Fruit fly (Drosophila melanogaster) whole organism, embryonic: Measurements from ENCODE around the gene Nnp-1.

ENCODE experiments used
- Antp ChIP-seq: fragments of 200-800 bp; sonication (Bioruptor generic); optimal IDR thresholded peaks from 3 replicates; lab custom pipeline; 2016; ENCODE audit warnings: missing biosample characterization, missing genetic modification characterization
- Atf-2 ChIP-seq: fragments of 200-800 bp; sonication (Bioruptor generic); optimal IDR thresholded peaks from 2 replicates; lab custom pipeline; 2016; ENCODE audit warnings: missing biosample characterization, missing genetic modification characterization
- BtbVII ChIP-seq: fragments of 200-800 bp; sonication (Bioruptor generic); optimal IDR thresholded peaks from 3 replicates; lab custom pipeline; 2017; ENCODE audit warnings: missing biosample characterization, mild to moderate bottlenecking, missing genetic modification characterization
- CG10209 ChIP-seq: fragments of 200-800 bp; sonication (Bioruptor generic); optimal IDR thresholded peaks from 3 replicates; lab custom pipeline; 2017; ENCODE audit warnings: missing biosample characterization, mild to moderate bottlenecking, missing genetic modification characterization, missing genetic modification reagents
- CG10565 ChIP-seq: fragments of 200-800 bp; sonication (Bioruptor generic); optimal IDR thresholded peaks from 3 replicates; lab custom pipeline; 2016; ENCODE audit warnings: missing biosample characterization, mild to moderate bottlenecking, missing genetic modification characterization
- CG13296 ChIP-seq: fragments of 200-800 bp; sonication (Bioruptor generic); optimal IDR thresholded peaks from 3 replicates; lab custom pipeline; 2018; ENCODE audit warnings: missing biosample characterization, mild to moderate bottlenecking, missing genetic modification characterization
- CG17328 ChIP-seq: fragments of 200-800 bp; sonication (Bioruptor generic); IDR thresholded peaks from 2 replicates; pipeline ENCODE4 v1.3.6; 2022; ENCODE audit warnings: missing biosample characterization, missing genetic modification characterization
- CG17912 ChIP-seq: fragments of 200-800 bp; sonication (Bioruptor generic); optimal IDR thresholded peaks from 2 replicates; lab custom pipeline; 2018; ENCODE audit warnings: missing biosample characterization, mild to moderate bottlenecking, missing genetic modification characterization
- CG2889 ChIP-seq: fragments of 200-800 bp; sonication (Bioruptor generic); IDR thresholded peaks from 3 replicates; pipeline ENCODE4 v1.3.6; 2022; ENCODE audit warnings: missing biosample characterization, missing genetic modification characterization
- CG30020 ChIP-seq: fragments of 200-800 bp; optimal IDR thresholded peaks from 2 replicates; lab custom pipeline; 2019; ENCODE audit warnings: missing biosample characterization, mild to moderate bottlenecking, missing genetic modification characterization, moderate library complexity
- CG30403 ChIP-seq: fragments of 200-800 bp; sonication (Bioruptor generic); optimal IDR thresholded peaks from 3 replicates; lab custom pipeline; 2016; ENCODE audit warnings: missing biosample characterization, missing genetic modification characterization
- CG4404 ChIP-seq: fragments of 200-800 bp; sonication (Bioruptor generic); IDR thresholded peaks from 2 replicates; pipeline ENCODE4 v1.3.6; 2022; ENCODE audit warnings: missing biosample characterization, missing genetic modification characterization
- CG4730 ChIP-seq: fragments of 200-800 bp; sonication (Bioruptor generic); IDR thresholded peaks from 2 replicates; pipeline ENCODE4 v1.3.6; 2022; ENCODE audit warnings: missing biosample characterization, missing genetic modification characterization
- CG4820 ChIP-seq: fragments of 200-800 bp; sonication (Bioruptor generic); optimal IDR thresholded peaks from 3 replicates; lab custom pipeline; 2016; ENCODE audit warnings: missing biosample characterization, missing genetic modification characterization
- CG6175 ChIP-seq: fragments of 200-800 bp; sonication (Bioruptor generic); IDR thresholded peaks from 3 replicates; pipeline ENCODE4 v1.3.6; 2022; ENCODE audit warnings: missing biosample characterization, missing genetic modification characterization
- CG6254 ChIP-seq: fragments of 200-800 bp; sonication (Bioruptor generic); optimal IDR thresholded peaks from 3 replicates; lab custom pipeline; 2017; ENCODE audit warnings: mild to moderate bottlenecking, missing biosample characterization, missing genetic modification reagents, missing genetic modification characterization
- CG6791 ChIP-seq: fragments of 200-800 bp; sonication (Bioruptor generic); IDR thresholded peaks from 3 replicates; pipeline ENCODE4 v1.3.6; 2022; ENCODE audit warnings: missing biosample characterization, missing genetic modification characterization; ENCODE audit not compliant: partially characterized antibody
- CG8765 ChIP-seq: fragments of 200-800 bp; sonication (Bioruptor generic); IDR thresholded peaks from 2 replicates; pipeline ENCODE4 v1.3.6; 2022; ENCODE audit warnings: missing biosample characterization, missing genetic modification characterization
- CG9727 ChIP-seq: fragments of 200-800 bp; sonication (Bioruptor generic); optimal IDR thresholded peaks from 3 replicates; lab custom pipeline; 2017; ENCODE audit warnings: missing biosample characterization, mild to moderate bottlenecking, missing genetic modification characterization
- D ChIP-seq, 2 experiments: fragments of 200-800 bp in 1 of 2; fragments of >200 bp in 1 of 2; sonication (Bioruptor generic) in 1 of 2; optimal IDR thresholded peaks; 2 replicates in 1 of 2; 3 replicates in 1 of 2; lab custom pipeline; 2017; ENCODE audit warnings: mild to moderate bottlenecking in 1 of 2, missing biosample characterization in 1 of 2, missing genetic modification characterization in 1 of 2, missing genetic modification reagents in 1 of 2
- D19B ChIP-seq: fragments of 200-800 bp; sonication (Bioruptor generic); optimal IDR thresholded peaks from 2 replicates; lab custom pipeline; 2017; ENCODE audit warnings: missing biosample characterization, mild to moderate bottlenecking, missing genetic modification characterization
- Dbx ChIP-seq: fragments of 200-800 bp; sonication (Bioruptor generic); IDR thresholded peaks from 3 replicates; pipeline ENCODE4 v1.3.6; 2022; ENCODE audit warnings: missing biosample characterization, missing genetic modification characterization
- Dek ChIP-seq: fragments of 200-800 bp; sonication (Bioruptor generic); optimal IDR thresholded peaks from 3 replicates; lab custom pipeline; 2019; ENCODE audit warnings: missing biosample characterization, mild to moderate bottlenecking, missing genetic modification characterization, moderate library complexity
- Doc3 ChIP-seq: fragments of 200-800 bp; sonication (Bioruptor generic); IDR thresholded peaks from 3 replicates; pipeline ENCODE4 v1.3.6; 2022; ENCODE audit warnings: missing biosample characterization, missing genetic modification characterization; ENCODE audit not compliant: partially characterized antibody
- Dref ChIP-seq: fragments of 200-800 bp; sonication (Bioruptor generic); IDR thresholded peaks from 2 replicates; pipeline ENCODE4 v1.3.6; 2022; ENCODE audit warnings: missing biosample characterization, missing genetic modification characterization
- E2f2 ChIP-seq: fragments of 200-800 bp; sonication (Bioruptor generic); IDR thresholded peaks from 2 replicates; pipeline ENCODE4 v1.3.6; 2022; ENCODE audit warnings: missing biosample characterization, missing genetic modification characterization
- Elba2 ChIP-seq: fragments of 200-800 bp; sonication (Bioruptor generic); optimal IDR thresholded peaks from 3 replicates; lab custom pipeline; 2016; ENCODE audit warnings: missing biosample characterization, missing genetic modification characterization
- HmgD ChIP-seq: fragments of 200-800 bp; sonication (Bioruptor generic); optimal IDR thresholded peaks from 3 replicates; lab custom pipeline; 2016; ENCODE audit warnings: missing biosample characterization, missing genetic modification characterization
- Hr51 ChIP-seq, 2 experiments: fragments of 200-800 bp; sonication (Bioruptor generic); optimal IDR thresholded peaks; 2 replicates in 1 of 2; 3 replicates in 1 of 2; lab custom pipeline; 2016 to 2018; ENCODE audit warnings: missing biosample characterization in 2 of 2, missing genetic modification characterization in 2 of 2, mild to moderate bottlenecking in 1 of 2, moderate library complexity in 1 of 2
- Hsf ChIP-seq: fragments of 200-800 bp; sonication (Bioruptor generic); optimal IDR thresholded peaks from 3 replicates; lab custom pipeline; 2016; ENCODE audit warnings: missing biosample characterization, missing genetic modification characterization
- Nf-YA ChIP-seq: fragments of 200-800 bp; sonication (Bioruptor generic); IDR thresholded peaks from 2 replicates; pipeline ENCODE4 v1.3.6; 2022; ENCODE audit warnings: missing biosample characterization, missing genetic modification characterization
- Opbp ChIP-seq: fragments of 200-800 bp; sonication (Bioruptor generic); IDR thresholded peaks from 3 replicates; pipeline ENCODE4 v1.3.6; 2022; ENCODE audit warnings: missing biosample characterization, missing genetic modification characterization; ENCODE audit not compliant: partially characterized antibody
- Pdp1 ChIP-seq, 2 experiments: fragments of 200-800 bp; sonication (Bioruptor generic); optimal IDR thresholded peaks; 3 replicates each; lab custom pipeline; 2016; ENCODE audit warnings: missing biosample characterization in 2 of 2, missing genetic modification characterization in 2 of 2, mild to moderate bottlenecking in 1 of 2, moderate library complexity in 1 of 2
- Xbp1 ChIP-seq: fragments of 200-800 bp; sonication (Bioruptor generic); optimal IDR thresholded peaks from 3 replicates; lab custom pipeline; 2016; ENCODE audit warnings: missing biosample characterization, mild to moderate bottlenecking, missing genetic modification characterization
- Xrp1 ChIP-seq: fragments of 200-800 bp; sonication (Bioruptor generic); IDR thresholded peaks from 2 replicates; pipeline ENCODE4 v1.3.6; 2022; ENCODE audit warnings: missing biosample characterization, missing genetic modification characterization
- ara ChIP-seq: fragments of 200-800 bp; sonication (Bioruptor generic); IDR thresholded peaks from 2 replicates; pipeline ENCODE4 v1.3.6; 2022; ENCODE audit warnings: missing biosample characterization, missing genetic modification characterization
- bab2 ChIP-seq: fragments of 200-800 bp; sonication (Bioruptor generic); optimal IDR thresholded peaks from 2 replicates; lab custom pipeline; 2016; ENCODE audit warnings: missing biosample characterization, missing genetic modification characterization
- bsh ChIP-seq, 2 experiments: fragments of 200-800 bp; sonication (Bioruptor generic); optimal IDR thresholded peaks; 2 replicates each; lab custom pipeline; 2017 to 2018; ENCODE audit warnings: mild to moderate bottlenecking in 2 of 2, missing biosample characterization in 2 of 2, missing genetic modification characterization in 2 of 2, moderate library complexity in 1 of 2
- ci ChIP-seq: fragments of 200-800 bp; sonication (Bioruptor generic); IDR thresholded peaks from 3 replicates; pipeline ENCODE4 v1.3.6; 2022; ENCODE audit warnings: missing biosample characterization, missing genetic modification characterization
- dmrt11E ChIP-seq: fragments of 200-800 bp; sonication (Bioruptor generic); optimal IDR thresholded peaks from 3 replicates; lab custom pipeline; 2018; ENCODE audit warnings: missing biosample characterization, mild to moderate bottlenecking, missing genetic modification characterization, moderate library complexity
- fd96Cb ChIP-seq: fragments of 200-800 bp; sonication (Bioruptor generic); optimal IDR thresholded peaks from 2 replicates; lab custom pipeline; 2018; ENCODE audit warnings: missing biosample characterization, mild to moderate bottlenecking, missing genetic modification characterization, moderate library complexity
- gcm2 ChIP-seq: fragments of 200-800 bp; sonication (Bioruptor generic); optimal IDR thresholded peaks from 2 replicates; lab custom pipeline; 2016; ENCODE audit warnings: missing biosample characterization, missing genetic modification characterization
- pho ChIP-seq: fragments of 200-800 bp; sonication (Bioruptor generic); optimal IDR thresholded peaks from 2 replicates; lab custom pipeline; 2016; ENCODE audit warnings: missing biosample characterization, missing genetic modification characterization
- prd ChIP-seq, 3 experiments: fragments of >200 bp in 2 of 3; fragments of 200-800 bp in 1 of 3; sonication (Bioruptor generic) in 1 of 3; optimal IDR thresholded peaks in 2 of 3; IDR thresholded peaks in 1 of 3; 2 replicates in 2 of 3; 3 replicates in 1 of 3; pipeline versions ENCODE4 v1.3.6 to Lab custom; 2017 to 2022; ENCODE audit warnings: missing biosample characterization in 1 of 3, missing genetic modification characterization in 1 of 3
- pum ChIP-seq: fragments of 200-800 bp; sonication (Bioruptor generic); optimal IDR thresholded peaks from 2 replicates; lab custom pipeline; 2016; ENCODE audit warnings: missing biosample characterization, missing genetic modification characterization
- sisA ChIP-seq: fragments of 200-800 bp; sonication (Bioruptor generic); IDR thresholded peaks from 2 replicates; pipeline ENCODE4 v1.3.6; 2022; ENCODE audit warnings: missing biosample characterization, missing genetic modification characterization
- ssp ChIP-seq: fragments of 200-800 bp; sonication (Bioruptor generic); IDR thresholded peaks from 2 replicates; pipeline ENCODE4 v1.3.6; 2022; ENCODE audit warnings: missing biosample characterization, missing genetic modification characterization
- wek ChIP-seq: fragments of 200-800 bp; sonication (Bioruptor generic); optimal IDR thresholded peaks from 3 replicates; lab custom pipeline; 2018; ENCODE audit warnings: missing biosample characterization, mild to moderate bottlenecking, missing genetic modification characterization, moderate library complexity
- z ChIP-seq: fragments of 200-800 bp; sonication (Bioruptor generic); IDR thresholded peaks from 3 replicates; pipeline ENCODE4 v1.3.6; 2022; ENCODE audit warnings: missing biosample characterization, missing genetic modification characterization

Gene Nnp-1

DNA sequence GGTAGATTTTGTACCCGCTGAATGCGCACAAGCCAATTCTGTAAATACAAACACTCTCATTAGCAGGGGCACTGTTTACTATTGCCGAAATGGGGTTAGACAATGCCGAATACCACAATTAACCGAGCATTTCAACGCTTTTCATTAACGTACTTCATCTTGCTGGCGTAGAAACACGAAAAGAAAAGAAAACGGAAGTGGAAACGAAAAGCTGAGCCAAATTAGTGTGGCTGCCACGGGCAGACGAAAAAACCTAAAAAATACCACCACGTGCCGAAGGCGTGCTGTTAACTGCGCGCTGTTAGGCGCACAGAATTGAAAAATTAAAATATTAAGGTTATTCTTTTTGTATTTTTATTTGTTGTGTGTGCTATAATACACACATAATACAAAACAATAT, 28.9 kb upstream of the Nnp-1 start, which contains the start of gene RpL24:
Gene RpL24, minus strand, starts transcription at position 229 of the 400 bp plus-strand sequence.
- TF ChIP-seq D (optimal IDR thresholded peaks at IDR 0.05; lab: Kevin White, UChicago) (no peak), D (GFP tag; optimal IDR thresholded peaks at IDR 0.05; lab: Kevin White, UChicago) (peak; percentile 86), Dek (tag; lab: Kevin White, UChicago) (peak; percentile 74), pho (GFP tag; lab: Kevin White, UChicago) (peak; percentile 79), CG4730 (GFP tag; lab: Robert Waterston, UW) (no peak), CG13296 (peak; percentile 95), CG10565 (GFP tag; lab: Kevin White, UChicago) (peak; percentile 70), Hr51 (GFP tag; optimal IDR thresholded peaks at IDR 0.05; lab: Kevin White, UChicago) (peak; percentile 81 to 88), CG8765 (GFP tag; lab: Robert Waterston, UW) (no peak), Doc3 (no peak), D19B (GFP tag; lab: Kevin White, UChicago) (peak; percentile 80), CG17912 (GFP tag; lab: Kevin White, UChicago) (peak; percentile 97), Antp (peak; percentile 70), gcm2 (GFP tag; lab: Kevin White, UChicago) (peak; percentile 90), Xbp1 (GFP tag; lab: Kevin White, UChicago) (peak; percentile 87), ssp (GFP tag; lab: Robert Waterston, UW) (peak; percentile 31; the same call in 1 of the 2 replicates), CG17328 (GFP tag; lab: Robert Waterston, UW) (peak; percentile 96), CG30020 (tag; lab: Kevin White, UChicago) (peak; percentile 57), Dbx (GFP tag; lab: Robert Waterston, UW) (peak; percentile 89), ci (GFP tag; lab: Robert Waterston, UW) (peak; percentile 99), sisA (GFP tag; lab: Robert Waterston, UW) (no peak; the same call in 1 of the 2 replicates), Atf-2 (GFP tag; lab: Kevin White, UChicago) (peak; percentile 83), Dref (GFP tag; lab: Robert Waterston, UW) (peak; percentile 31; the same call in 1 of the 2 replicates), z (GFP tag; lab: Robert Waterston, UW) (peak; percentile 71), E2f2 (GFP tag; lab: Robert Waterston, UW) (peak; percentile 82), CG10209 (GFP tag; lab: Kevin White, UChicago) (peak; percentile 91), CG4820 (GFP tag; lab: Kevin White, UChicago) (peak; percentile 69), fd96Cb (tag; lab: Kevin White, UChicago) (peak; percentile 50), Opbp (0 out of 3 replicates have a peak, but pooled peaks have one; percentile 11), ara (GFP tag; lab: Robert Waterston, UW) (peak; percentile 71; the same call in 1 of the 2 replicates), bsh (GFP tag; optimal IDR thresholded peaks at IDR 0.05; lab: Kevin White, UChicago) (peak; percentile 74 to 84), dmrt11E (tag; lab: Kevin White, UChicago) (peak; percentile 84), HmgD (GFP tag; lab: Kevin White, UChicago) (peak; percentile 50), wek (peak; percentile 98), BtbVII (GFP tag; lab: Kevin White, UChicago) (peak; percentile 96), CG2889 (GFP tag; lab: Robert Waterston, UW) (peak; percentile 53; the same call in 1 of the 3 replicates), Elba2 (GFP tag; lab: Kevin White, UChicago) (no peak), bab2 (GFP tag; lab: Kevin White, UChicago) (peak; percentile 47), Pdp1 (GFP tag; optimal IDR thresholded peaks at IDR 0.05; lab: Kevin White, UChicago) (peak; percentile 80 to 87), CG6254 (GFP tag; lab: Kevin White, UChicago) (peak; percentile 86), prd (optimal IDR thresholded peaks at IDR 0.05; lab: Kevin White, UChicago) (no peak), prd (GFP tag; IDR thresholded peaks at IDR 0.05; lab: Robert Waterston, UW) (peak; percentile 63; the same call in 2 of the 3 replicates), CG6791 (GFP tag; lab: Robert Waterston, UW) (0 out of 3 replicates have a peak, but pooled peaks have one; percentile 29), pum (peak; percentile 59), CG30403 (peak; percentile 81), CG6175 (GFP tag; lab: Robert Waterston, UW) (peak; percentile 84; the same call in 2 of the 3 replicates), Hsf (peak; percentile 90), Nf-YA (peak; percentile 83), CG9727 (GFP tag; lab: Kevin White, UChicago) (peak; percentile 95), Xrp1 (GFP tag; lab: Robert Waterston, UW) (peak; percentile 22), CG4404 (GFP tag; lab: Robert Waterston, UW) (no peak)
